Fruit fly (Drosophila melanogaster): Measurements from ENCODE around the gene Pvf3.
A peak's percentile ranks its signal among the peaks of the same experiment; 100 is the strongest.

Gene Pvf3

DNA sequence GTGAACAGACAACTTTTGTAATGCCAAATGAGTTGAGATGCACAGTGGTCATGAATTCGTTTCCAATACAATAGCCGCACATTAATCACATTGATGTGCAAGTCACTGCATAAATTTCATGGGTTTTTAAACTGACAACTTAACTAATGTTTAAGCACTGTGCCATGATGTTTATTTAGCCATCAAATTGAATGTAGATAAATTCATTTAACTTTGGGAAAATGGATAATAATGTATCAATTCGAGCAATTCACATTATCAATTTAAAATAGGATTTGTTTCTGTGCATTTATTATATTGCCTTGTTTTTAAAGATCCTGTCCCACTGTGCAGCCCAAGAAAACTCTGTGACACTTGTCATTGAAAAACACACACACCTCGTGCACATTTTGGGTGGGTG is 9.4 kb downstream of the Pvf3 start (continued):
- peak; percentile 6 for TF ChIP-seq CG16779 (tag; optimal IDR thresholded peaks at IDR 0.05)
- TF ChIP-seq Hr4 (GFP tag; optimal IDR thresholded peaks at IDR 0.05) = peak; percentile 66
- peak; percentile 10 for TF ChIP-seq spab (GFP tag; optimal IDR thresholded peaks at IDR 0.05)
- TF ChIP-seq Met (GFP tag; optimal IDR thresholded peaks at IDR 0.05) = peak; percentile 54
- TF ChIP-seq CG11902 (GFP tag; optimal IDR thresholded peaks at IDR 0.05) = no peak
- peak; percentile 56 for TF ChIP-seq Sox14 (GFP tag; optimal IDR thresholded peaks at IDR 0.05)
- peak; percentile 22 for TF ChIP-seq CG8632 (GFP tag; optimal IDR thresholded peaks at IDR 0.05)
- TF ChIP-seq Lpt (GFP tag; optimal IDR thresholded peaks at IDR 0.05) = peak; percentile 27
- no peak for TF ChIP-seq Hr38 (GFP tag; optimal IDR thresholded peaks at IDR 0.05)
- peak; percentile 52; the same call in 2 of the 3 replicates for TF ChIP-seq eg (GFP tag; IDR thresholded peaks at IDR 0.05)
- peak; percentile 58 for TF ChIP-seq acj6 (GFP tag; optimal IDR thresholded peaks at IDR 0.05)
- peak; percentile 16 for TF ChIP-seq CG3032 (tag; optimal IDR thresholded peaks at IDR 0.05)
- no peak for TF ChIP-seq Blimp-1 (GFP tag; optimal IDR thresholded peaks at IDR 0.05)
- peak; percentile 51 for TF ChIP-seq achi (GFP tag; optimal IDR thresholded peaks at IDR 0.05)
- peak; percentile 53 for TF ChIP-seq CG31627 (GFP tag; optimal IDR thresholded peaks at IDR 0.05)
- TF ChIP-seq Smox (GFP tag; optimal IDR thresholded peaks at IDR 0.05) = peak; percentile 27
- peak; percentile 72 for TF ChIP-seq CG15336 (GFP tag; IDR thresholded peaks at IDR 0.05)
- TF ChIP-seq Sox102F (GFP tag; optimal IDR thresholded peaks at IDR 0.05) = no peak

DNA sequence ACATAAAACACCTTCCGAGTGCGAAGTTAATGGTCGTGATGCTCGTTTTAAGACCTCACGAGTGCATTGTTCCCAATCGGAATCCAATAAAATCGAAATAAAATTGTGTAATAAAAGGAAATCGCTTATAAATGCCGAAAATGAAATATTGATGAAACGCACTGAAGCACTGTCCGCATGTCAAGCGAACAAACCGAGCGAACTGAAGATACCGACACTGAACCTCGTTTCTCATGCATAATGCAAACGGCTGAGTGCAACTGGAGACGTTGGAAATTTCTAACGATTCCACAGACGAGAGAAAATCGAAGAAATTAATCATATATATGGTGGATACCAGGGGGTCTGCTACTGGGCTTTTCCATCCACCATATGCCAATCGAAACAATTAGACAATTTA is 10.3 kb downstream of the Pvf3 start:
- TF ChIP-seq Sox102F (GFP tag; optimal IDR thresholded peaks at IDR 0.05) (no peak), CG16779 (tag; optimal IDR thresholded peaks at IDR 0.05) (no peak), CG34406 (GFP tag; optimal IDR thresholded peaks at IDR 0.05) (no peak)

DNA sequence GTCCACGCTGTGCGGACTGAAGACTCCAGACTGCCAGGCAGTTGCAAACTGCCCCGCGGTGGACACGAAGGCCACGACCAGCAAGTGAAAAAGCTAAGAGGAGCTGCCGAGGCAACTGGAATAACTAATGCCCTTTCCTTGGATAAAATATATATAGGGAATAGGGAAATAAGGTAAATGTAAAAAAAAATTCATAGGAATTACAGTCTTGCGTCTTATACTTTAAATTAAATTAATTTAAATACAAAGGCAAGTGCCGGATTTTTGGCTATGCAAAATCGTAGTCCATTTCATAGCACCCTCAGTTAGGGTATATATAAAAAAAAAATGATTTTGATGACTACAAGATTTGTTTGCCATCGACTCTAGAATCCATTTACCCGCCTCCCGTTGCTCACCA is 11.6 kb downstream of the Pvf3 start:
- TF ChIP-seq Met (GFP tag; optimal IDR thresholded peaks at IDR 0.05) (peak; percentile 22), CG31627 (GFP tag; optimal IDR thresholded peaks at IDR 0.05) (no peak), CG15336 (GFP tag; IDR thresholded peaks at IDR 0.05) (peak; percentile 90), CG10669 (GFP tag; optimal IDR thresholded peaks at IDR 0.05) (peak; percentile 54), fd85E (GFP tag; optimal IDR thresholded peaks at IDR 0.05) (no peak), CG11902 (GFP tag; optimal IDR thresholded peaks at IDR 0.05) (no peak), CG16779 (tag; optimal IDR thresholded peaks at IDR 0.05) (peak; percentile 44), fd59A (GFP tag; optimal IDR thresholded peaks at IDR 0.05) (peak; percentile 60), Ets21C (GFP tag; optimal IDR thresholded peaks at IDR 0.05) (no peak), Sox14 (GFP tag; optimal IDR thresholded peaks at IDR 0.05) (peak; percentile 68), CG34406 (GFP tag; optimal IDR thresholded peaks at IDR 0.05) (peak; percentile 32), lz (GFP tag; optimal IDR thresholded peaks at IDR 0.05) (peak; percentile 42), CG32006 (GFP tag; optimal IDR thresholded peaks at IDR 0.05) (peak; percentile 88), Hr38 (GFP tag; optimal IDR thresholded peaks at IDR 0.05) (no peak), Eip78C (GFP tag) (peak; percentile 89), CG7368 (GFP tag; optimal IDR thresholded peaks at IDR 0.05) (no peak), Eip93F (GFP tag; optimal IDR thresholded peaks at IDR 0.05) (no peak), CG9139 (GFP tag; optimal IDR thresholded peaks at IDR 0.05) (peak; percentile 29), spab (GFP tag; optimal IDR thresholded peaks at IDR 0.05) (peak; percentile 54), CG8119 (GFP tag; IDR thresholded peaks at IDR 0.05) (peak; percentile 86), CG6792 (GFP tag; optimal IDR thresholded peaks at IDR 0.05) (peak; percentile 35), cyc (GFP tag; optimal IDR thresholded peaks at IDR 0.05) (no peak), CG11294 (GFP tag; IDR thresholded peaks at IDR 0.05) (peak; percentile 70), CG3032 (tag; optimal IDR thresholded peaks at IDR 0.05) (peak; percentile 71), pdm3 (GFP tag; optimal IDR thresholded peaks at IDR 0.05) (peak; percentile 69), Blimp-1 (GFP tag; optimal IDR thresholded peaks at IDR 0.05) (no peak), CG6276 (GFP tag; optimal IDR thresholded peaks at IDR 0.05) (peak; percentile 72), vri (GFP tag; optimal IDR thresholded peaks at IDR 0.05) (peak; percentile 14), svp (GFP tag) (peak; percentile 75), CG4318 (GFP tag; optimal IDR thresholded peaks at IDR 0.05) (peak; percentile 69), achi (GFP tag; optimal IDR thresholded peaks at IDR 0.05) (peak; percentile 71), CG11762 (GFP tag; optimal IDR thresholded peaks at IDR 0.05; ENCODE audit: insufficient read depth) (peak; percentile 52), CG6163 (GFP tag; IDR thresholded peaks at IDR 0.05) (peak; percentile 79), salr (GFP tag; optimal IDR thresholded peaks at IDR 0.05) (peak; percentile 13 to 86), topi (GFP tag; optimal IDR thresholded peaks at IDR 0.05) (peak; percentile 24), Smox (GFP tag; optimal IDR thresholded peaks at IDR 0.05) (peak; percentile 34), Eip75B (GFP tag; optimal IDR thresholded peaks at IDR 0.05) (peak; percentile 66), CG10631 (GFP tag; optimal IDR thresholded peaks at IDR 0.05) (peak; percentile 79), Gug (GFP tag; IDR thresholded peaks at IDR 0.05) (peak; percentile 72), dac (GFP tag; optimal IDR thresholded peaks at IDR 0.05) (peak; percentile 62)
